Worm (Caenorhabditis elegans): ENCODE data around the gene hmt-1.
A peak's percentile ranks its signal among the peaks of the same experiment; 100 is the strongest.

Gene hmt-1

ce11 chrIII:11064576-11064975, 35.2 kb downstream of the hmt-1 start:
- TF ChIP-seq let-526 (GFP tag; IDR thresholded peaks at IDR 0.05) (no peak), nhr-179 (tag; optimal IDR thresholded peaks at IDR 0.05) (no peak), mcd-1 (GFP tag; IDR thresholded peaks at IDR 0.05) (peak; percentile 73), sptf-2 (GFP tag; optimal IDR thresholded peaks at IDR 0.05) (no peak), xnd-1 (tag; optimal IDR thresholded peaks at IDR 0.05) (peak; percentile 21), F49E8.2 (tag; optimal IDR thresholded peaks at IDR 0.05; ENCODE audit: insufficient read depth) (peak; percentile 2), ztf-18 (tag; optimal IDR thresholded peaks at IDR 0.05) (no peak), lsl-1 (GFP tag; optimal IDR thresholded peaks at IDR 0.05) (peak; percentile 0), him-1 (tag; optimal IDR thresholded peaks at IDR 0.05) (no peak), C06A6.2 (GFP tag; conservative IDR thresholded peaks at IDR 0.05) (no peak), lin-54 (GFP tag; optimal IDR thresholded peaks at IDR 0.05) (peak; percentile 27), nhr-80 (tag; optimal IDR thresholded peaks at IDR 0.05) (no peak)

- TF ChIP-seq snpc-3.4 (tag; optimal IDR thresholded peaks at IDR 0.05) = peak; percentile 35
- peak; percentile 6 for TF ChIP-seq ztf-18 (tag; optimal IDR thresholded peaks at IDR 0.05)
- TF ChIP-seq snpc-4 (GFP tag; optimal IDR thresholded peaks at IDR 0.05) = peak; percentile 7
- TF ChIP-seq snpc-4 (tag; optimal IDR thresholded peaks at IDR 0.05) = peak in 3 of 4 experiments; percentile 18 to 53 (median 44)
- no peak for TF ChIP-seq B0336.3 (GFP tag; IDR thresholded peaks at IDR 0.05)
- TF ChIP-seq lin-54 (GFP tag; optimal IDR thresholded peaks at IDR 0.05) = peak; percentile 86
- peak in 1 of 3 experiments; percentile 79 for TF ChIP-seq lin-35 (GFP tag; optimal IDR thresholded peaks at IDR 0.05)
- no peak for TF ChIP-seq ztf-6 (GFP tag; IDR thresholded peaks at IDR 0.05)
- no peak; the same call in 1 of the 2 replicates for TF ChIP-seq rcor-1 (GFP tag; IDR thresholded peaks at IDR 0.05)
- no peak for TF ChIP-seq ZK185.1 (tag; optimal IDR thresholded peaks at IDR 0.05; ENCODE audit: poor library complexity, severe bottlenecking)
- TF ChIP-seq lin-40 (tag; optimal IDR thresholded peaks at IDR 0.05) = peak; percentile 38
- peak; percentile 64 for TF ChIP-seq B0019.2 (GFP tag; conservative IDR thresholded peaks at IDR 0.05)
- no peak for TF ChIP-seq nhr-179 (tag; optimal IDR thresholded peaks at IDR 0.05)
- TF ChIP-seq lir-1 (GFP tag; conservative IDR thresholded peaks at IDR 0.05) = 0 out of 2 replicates have a peak, but pooled peaks have one; percentile 35
- TF ChIP-seq Y79H2A.3 (GFP tag; conservative IDR thresholded peaks at IDR 0.05) = no peak
- TF ChIP-seq madf-6 (GFP tag; IDR thresholded peaks at IDR 0.05) = peak; percentile 93
- peak; percentile 48 for TF ChIP-seq tbp1 (GFP tag; optimal IDR thresholded peaks at IDR 0.05)
- peak; percentile 83 for TF ChIP-seq madf-8 (GFP tag; conservative IDR thresholded peaks at IDR 0.05)
- peak; percentile 39 for TF ChIP-seq snpc-1.1 (tag; optimal IDR thresholded peaks at IDR 0.05; ENCODE audit: insufficient read depth)
- TF ChIP-seq efl-1 (GFP tag; optimal IDR thresholded peaks at IDR 0.05) = peak; percentile 91
- no peak for TF ChIP-seq madf-10 (tag; optimal IDR thresholded peaks at IDR 0.05)
- TF ChIP-seq nfyb-1 (GFP tag; IDR thresholded peaks at IDR 0.05) = peak; percentile 39; the same call in 1 of the 2 replicates
- TF ChIP-seq rpc-1 (optimal IDR thresholded peaks at IDR 0.05) = no peak
- TF ChIP-seq rpc-1 (tag; optimal IDR thresholded peaks at IDR 0.05) = no peak
- TF ChIP-seq F49E8.2 (tag; optimal IDR thresholded peaks at IDR 0.05; ENCODE audit: insufficient read depth) = peak; percentile 16
- no peak for TF ChIP-seq cebp-1 (GFP tag; IDR thresholded peaks at IDR 0.05)
- TF ChIP-seq cebp-1 (tag; optimal IDR thresholded peaks at IDR 0.05) = peak; percentile 29
- TF ChIP-seq B0261.1 (tag; optimal IDR thresholded peaks at IDR 0.05) = peak; percentile 1
- TF ChIP-seq D2030.7 (GFP tag; IDR thresholded peaks at IDR 0.05) = peak; percentile 69
- TF ChIP-seq lsl-1 (GFP tag; optimal IDR thresholded peaks at IDR 0.05) = peak; percentile 63
- peak; percentile 73 for TF ChIP-seq mcd-1 (GFP tag; IDR thresholded peaks at IDR 0.05)
- peak; percentile 24 for TF ChIP-seq tlf-1 (GFP tag; optimal IDR thresholded peaks at IDR 0.05)
- peak; percentile 73 for TF ChIP-seq ceh-91 (GFP tag; IDR thresholded peaks at IDR 0.05)
- no peak for TF ChIP-seq ceh-40 (GFP tag; IDR thresholded peaks at IDR 0.05)
- peak; percentile 51; the same call in 1 of the 2 replicates for TF ChIP-seq pbrm-1 (GFP tag; IDR thresholded peaks at IDR 0.05)
- TF ChIP-seq xnd-1 (tag; optimal IDR thresholded peaks at IDR 0.05) = peak; percentile 73
- TF ChIP-seq dpl-1 (GFP tag; optimal IDR thresholded peaks at IDR 0.05) = peak; percentile 77
- no peak for TF ChIP-seq fkh-3 (tag; optimal IDR thresholded peaks at IDR 0.05)
- TF ChIP-seq madf-3 (GFP tag; IDR thresholded peaks at IDR 0.05) = peak; percentile 80; the same call in 1 of the 2 replicates
- TF ChIP-seq Y95B8A.8 (GFP tag; IDR thresholded peaks at IDR 0.05) = 0 out of 2 replicates have a peak, but pooled peaks have one; percentile 33
- TF ChIP-seq cebp-2 (GFP tag; IDR thresholded peaks at IDR 0.05) = no peak
These were observed 36.5 kb downstream of the hmt-1 start, which contains the start of gene rsa-2 for ce11 chrIII:11063259-11063658. Gene rsa-2, plus strand, starts transcription at chrIII:11063479.
